Worm (Caenorhabditis elegans) whole organism, young adult: ENCODE data around the gene F38B6.4.

ENCODE experiments used
- F55B11.4 ChIP-seq: sonication (generic microtip); optimal IDR thresholded peaks from 2 replicates; lab custom pipeline; 2016; ENCODE audit warnings: missing compliant biosample characterization, missing genetic modification characterization, borderline replicate concordance; ENCODE audit not compliant: insufficient read depth
- T07F8.4 ChIP-seq: sonication (generic microtip); optimal IDR thresholded peaks from 2 replicates; lab custom pipeline; 2016; ENCODE audit warnings: mild to moderate bottlenecking, missing genetic modification characterization, moderate library complexity, missing compliant biosample characterization
- ama-1 ChIP-seq, 3 experiments: fragments of 150-350 bp in 1 of 3; sonication (generic microtip) in 2 of 3; optimal IDR thresholded peaks; 2 replicates each; lab custom pipeline; 2014 to 2018; ENCODE audit warnings: missing biosample characterization in 2 of 3, missing genetic modification characterization in 2 of 3, missing genetic modification reagents in 2 of 3
- fkh-3 ChIP-seq: sonication (generic microtip); optimal IDR thresholded peaks from 2 replicates; lab custom pipeline; 2016; ENCODE audit warnings: mild to moderate bottlenecking, missing genetic modification characterization, missing compliant biosample characterization
- him-1 ChIP-seq: sonication (generic microtip); optimal IDR thresholded peaks from 2 replicates; lab custom pipeline; 2016; ENCODE audit warnings: missing genotype, missing genetic modification reagents, missing genetic modification characterization, missing compliant biosample characterization
- hmg-1.2 ChIP-seq: fragments of 200-800 bp; sonication (Bioruptor generic); IDR thresholded peaks from 2 replicates; pipeline ENCODE4 v1.3.6; 2022; ENCODE audit warnings: missing genetic modification reagents, missing genetic modification characterization, missing compliant biosample characterization
- let-526 ChIP-seq: fragments of 200-800 bp; sonication (Bioruptor generic); IDR thresholded peaks from 2 replicates; pipeline ENCODE4 v1.3.6; 2022; ENCODE audit warnings: missing genetic modification reagents, missing genetic modification characterization, missing compliant biosample characterization
- lsy-27 ChIP-seq: sonication (generic microtip); optimal IDR thresholded peaks from 2 replicates; lab custom pipeline; 2017; ENCODE audit warnings: missing genetic modification characterization, mild to moderate bottlenecking, missing compliant biosample characterization, antibody characterized with exemption, missing genotype, borderline replicate concordance; ENCODE audit not compliant: insufficient read depth
- sptf-2 ChIP-seq: fragments of 200-800 bp; sonication (Bioruptor generic); optimal IDR thresholded peaks from 2 replicates; lab custom pipeline; 2018; ENCODE audit warnings: mild to moderate bottlenecking, missing genetic modification characterization, missing compliant biosample characterization
- unc-130 ChIP-seq: sonication (generic microtip); optimal IDR thresholded peaks from 2 replicates; lab custom pipeline; 2016; ENCODE audit warnings: missing genetic modification reagents, missing genetic modification characterization, missing compliant biosample characterization
- unc-62 ChIP-seq: fragments of 150-350 bp; optimal IDR thresholded peaks from 2 replicates; lab custom pipeline; 2014; ENCODE audit warnings: missing biosample characterization, missing genetic modification reagents, missing genetic modification characterization

DNA sequence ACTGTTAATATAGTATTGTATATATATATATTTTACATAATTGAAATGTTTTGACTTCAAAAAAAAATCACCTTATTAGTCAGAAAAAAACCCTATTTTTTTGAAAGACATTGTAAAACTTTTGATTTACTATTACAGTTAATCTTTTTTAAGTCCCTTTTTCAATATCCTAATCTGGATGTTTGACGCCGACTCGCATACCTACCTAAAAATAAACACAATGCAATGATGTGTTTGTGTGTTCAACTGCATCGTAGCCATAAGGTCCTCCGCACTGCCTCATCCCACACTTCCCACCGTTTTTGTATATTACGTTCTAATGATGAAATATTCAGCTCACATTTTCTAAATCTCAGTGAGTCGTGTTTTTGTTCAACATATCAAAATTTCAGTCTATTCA, 18.7 kb downstream of the F38B6.4 start, which contains the start of gene F38B6.3:
- TF ChIP-seq sptf-2 (GFP tag; lab: Kevin White, UChicago) = no peak
- no peak for TF ChIP-seq unc-130 (GFP tag; lab: Kevin White, UChicago)
- TF ChIP-seq lsy-27 (tag; lab: Kevin White, UChicago) = no peak
- TF ChIP-seq F55B11.4 (tag; lab: Kevin White, UChicago) = no peak
- TF ChIP-seq T07F8.4 (tag; lab: Kevin White, UChicago) = no peak
- TF ChIP-seq let-526 (GFP tag; lab: Robert Waterston, UW) = no peak
- TF ChIP-seq him-1 (tag; lab: Kevin White, UChicago) = no peak
- no peak for TF ChIP-seq ama-1 (optimal IDR thresholded peaks at IDR 0.05; lab: Kevin White, UChicago)
- no peak for TF ChIP-seq ama-1 (GFP tag; optimal IDR thresholded peaks at IDR 0.05; lab: Kevin White, UChicago)
- no peak for TF ChIP-seq hmg-1.2 (GFP tag; lab: Robert Waterston, UW)
- TF ChIP-seq unc-62 (GFP tag; lab: Kevin White, UChicago) = no peak
- TF ChIP-seq fkh-3 = no peak
